Worm (Caenorhabditis elegans) whole organism, L1 larva: ENCODE measurements around the gene T25E4.2.

ENCODE experiments used
- C16A3.4 ChIP-seq: fragments of 150-350 bp; optimal IDR thresholded peaks from 2 replicates; lab custom pipeline; 2014; ENCODE audit warnings: missing biosample characterization, missing genetic modification characterization
- F16B12.6 ChIP-seq: fragments of 150-350 bp; optimal IDR thresholded peaks from 2 replicates; lab custom pipeline; 2014; ENCODE audit warnings: missing biosample characterization, missing genetic modification characterization
- Y116A8C.19 ChIP-seq: sonication (generic microtip); optimal IDR thresholded peaks from 2 replicates; lab custom pipeline; 2016; ENCODE audit warnings: missing compliant biosample characterization, missing genetic modification characterization, borderline replicate concordance
- aly-2 ChIP-seq: fragments of 150-350 bp; optimal IDR thresholded peaks from 2 replicates; lab custom pipeline; 2014; ENCODE audit warnings: missing biosample characterization, missing genetic modification characterization
- blmp-1 ChIP-seq: fragments of 150-350 bp; optimal IDR thresholded peaks from 2 replicates; lab custom pipeline; 2014; ENCODE audit warnings: missing biosample characterization, missing genetic modification characterization
- ceh-82 ChIP-seq, 3 experiments: fragments of 150-350 bp in 1 of 3; sonication (generic microtip) in 2 of 3; optimal IDR thresholded peaks; 2 replicates each; lab custom pipeline; 2014 to 2017; ENCODE audit warnings: missing biosample characterization in 3 of 3, missing genetic modification characterization in 3 of 3
- ceh-90 ChIP-seq: sonication (generic microtip); optimal IDR thresholded peaks from 2 replicates; lab custom pipeline; 2016; ENCODE audit warnings: missing genetic modification characterization, missing compliant biosample characterization
- ces-1 ChIP-seq: fragments of 150-350 bp; optimal IDR thresholded peaks from 2 replicates; lab custom pipeline; 2014; ENCODE audit warnings: missing biosample characterization, missing genetic modification reagents, missing genetic modification characterization
- dpl-1 ChIP-seq, 3 experiments: fragments of 150-350 bp in 2 of 3; sonication (generic microtip) in 1 of 3; optimal IDR thresholded peaks; 2 replicates each; lab custom pipeline; 2014 to 2017; ENCODE audit warnings: missing biosample characterization in 3 of 3, missing genetic modification characterization in 3 of 3, missing genetic modification reagents in 3 of 3
- dsc-1 ChIP-seq: sonication (generic microtip); optimal IDR thresholded peaks from 2 replicates; lab custom pipeline; 2016; ENCODE audit warnings: mild to moderate bottlenecking, missing genetic modification characterization, missing compliant biosample characterization
- efl-1 ChIP-seq, 4 experiments: fragments of 150-350 bp; optimal IDR thresholded peaks in 3 of 4; peaks in 1 of 4; 1 replicate in 1 of 4; 2 replicates in 3 of 4; lab custom pipeline; 2014; ENCODE audit warnings: missing biosample characterization in 2 of 4, missing genetic modification characterization in 2 of 4, missing genetic modification reagents in 2 of 4
- efl-3 ChIP-seq: fragments of 200-800 bp; sonication (Bioruptor generic); optimal IDR thresholded peaks from 2 replicates; lab custom pipeline; 2018; ENCODE audit warnings: mild to moderate bottlenecking, missing genetic modification characterization, missing compliant biosample characterization
- elt-2 ChIP-seq: sonication (generic microtip); optimal IDR thresholded peaks from 2 replicates; lab custom pipeline; 2016; ENCODE audit warnings: missing genetic modification characterization, mild to moderate bottlenecking, inconsistent platforms, missing compliant biosample characterization, missing genetic modification reagents
- elt-3 ChIP-seq, 6 experiments: fragments of 150-350 bp in 1 of 6; sonication (generic microtip); optimal IDR thresholded peaks; 2 replicates each; lab custom pipeline; 2017 to 2018; ENCODE audit warnings: missing biosample characterization in 6 of 6, missing genetic modification characterization in 6 of 6, inconsistent platforms in 1 of 6
- fkh-8 ChIP-seq: sonication (generic microtip); optimal IDR thresholded peaks from 2 replicates; lab custom pipeline; 2016; ENCODE audit warnings: mild to moderate bottlenecking, missing genetic modification characterization, missing compliant biosample characterization
- fos-1 ChIP-seq: fragments of 150-350 bp; optimal IDR thresholded peaks from 2 replicates; lab custom pipeline; 2014; ENCODE audit warnings: missing biosample characterization, missing genetic modification characterization
- hlh-17 ChIP-seq: fragments of 200-800 bp; sonication (Bioruptor generic); optimal IDR thresholded peaks from 2 replicates; lab custom pipeline; 2018; ENCODE audit warnings: missing genetic modification characterization, mild to moderate bottlenecking, missing compliant biosample characterization, moderate library complexity, borderline replicate concordance
- hpl-2 ChIP-seq: fragments of 150-350 bp; optimal IDR thresholded peaks from 2 replicates; lab custom pipeline; 2014; ENCODE audit warnings: missing biosample characterization, missing genetic modification reagents, missing genetic modification characterization
- irx-1 ChIP-seq: sonication (generic microtip); optimal IDR thresholded peaks from 2 replicates; lab custom pipeline; 2016; ENCODE audit warnings: missing genetic modification characterization, missing compliant biosample characterization
- isw-1 ChIP-seq: fragments of 200-800 bp; sonication (Bioruptor generic); IDR thresholded peaks from 2 replicates; pipeline ENCODE4 v1.3.6; 2022; ENCODE audit warnings: missing genetic modification characterization, missing compliant biosample characterization
- lin-14 ChIP-seq: fragments of 200-800 bp; sonication (Bioruptor generic); optimal IDR thresholded peaks from 2 replicates; lab custom pipeline; 2018; ENCODE audit warnings: mild to moderate bottlenecking, missing genetic modification characterization, moderate library complexity, missing compliant biosample characterization
- lin-15B ChIP-seq: fragments of 150-350 bp; sonication (generic microtip); optimal IDR thresholded peaks from 3 replicates; lab custom pipeline; 2014; ENCODE audit warnings: missing biosample characterization, missing genetic modification characterization
- lin-35 ChIP-seq, 2 experiments: fragments of 150-350 bp; optimal IDR thresholded peaks; 2 replicates each; lab custom pipeline; 2014; ENCODE audit warnings: missing biosample characterization in 2 of 2, missing genetic modification characterization in 2 of 2, missing genetic modification reagents in 2 of 2
- lin-39 ChIP-seq: fragments of 150-350 bp; optimal IDR thresholded peaks from 2 replicates; lab custom pipeline; 2014; ENCODE audit warnings: missing biosample characterization, missing genetic modification reagents, missing genetic modification characterization
- lir-3 ChIP-seq: sonication (generic microtip); optimal IDR thresholded peaks from 2 replicates; lab custom pipeline; 2016; ENCODE audit warnings: mild to moderate bottlenecking, missing genetic modification characterization, moderate library complexity, missing compliant biosample characterization; ENCODE audit not compliant: poor library complexity
- lsy-2 ChIP-seq, 2 experiments: fragments of 150-350 bp; optimal IDR thresholded peaks; 2 replicates each; lab custom pipeline; 2014; ENCODE audit warnings: missing biosample characterization in 2 of 2, missing genetic modification characterization in 2 of 2
- mab-9 ChIP-seq: fragments of 200-800 bp; sonication (Bioruptor generic); IDR thresholded peaks from 2 replicates; pipeline ENCODE4 v1.3.6; 2022; ENCODE audit warnings: missing genetic modification reagents, missing genetic modification characterization, missing compliant biosample characterization
- mdl-1 ChIP-seq, 2 experiments: fragments of 150-350 bp; optimal IDR thresholded peaks; 2 replicates each; lab custom pipeline; 2014 to 2017; ENCODE audit warnings: missing biosample characterization in 2 of 2, missing genetic modification characterization in 2 of 2, inconsistent platforms in 1 of 2
- mep-1 ChIP-seq: fragments of 150-350 bp; optimal IDR thresholded peaks from 2 replicates; lab custom pipeline; 2014; ENCODE audit warnings: missing biosample characterization, missing genetic modification characterization
- nhr-20 ChIP-seq: sonication (generic microtip); optimal IDR thresholded peaks from 2 replicates; lab custom pipeline; 2016; ENCODE audit warnings: mild to moderate bottlenecking, missing genetic modification characterization, missing compliant biosample characterization
- nhr-237 ChIP-seq: fragments of 150-350 bp; optimal IDR thresholded peaks from 2 replicates; lab custom pipeline; 2014; ENCODE audit warnings: missing biosample characterization, missing genetic modification characterization
- nhr-47 ChIP-seq: sonication (generic microtip); optimal IDR thresholded peaks from 2 replicates; lab custom pipeline; 2016; ENCODE audit warnings: mild to moderate bottlenecking, missing genetic modification characterization, moderate library complexity, missing compliant biosample characterization
- nhr-71 ChIP-seq: sonication (generic microtip); optimal IDR thresholded peaks from 2 replicates; lab custom pipeline; 2016; ENCODE audit warnings: mild to moderate bottlenecking, missing genetic modification characterization, moderate library complexity, missing compliant biosample characterization
- nhr-76 ChIP-seq: sonication (generic microtip); optimal IDR thresholded peaks from 2 replicates; lab custom pipeline; 2017; ENCODE audit warnings: missing biosample characterization, missing genetic modification characterization
- nhr-77 ChIP-seq: fragments of 150-350 bp; optimal IDR thresholded peaks from 2 replicates; lab custom pipeline; 2014; ENCODE audit warnings: missing biosample characterization, missing genetic modification characterization
- nhr-85 ChIP-seq: sonication (generic microtip); peaks from one replicate; lab custom pipeline; 2016; ENCODE audit warnings: missing genetic modification characterization, inconsistent platforms, missing compliant biosample characterization
- nhr-90 ChIP-seq: sonication (generic microtip); optimal IDR thresholded peaks from 2 replicates; lab custom pipeline; 2016; ENCODE audit warnings: mild to moderate bottlenecking, missing genetic modification characterization, missing compliant biosample characterization; ENCODE audit not compliant: poor library complexity
- pqm-1 ChIP-seq: sonication (generic microtip); optimal IDR thresholded peaks from 3 replicates; lab custom pipeline; 2017; ENCODE audit warnings: missing biosample characterization, missing genetic modification characterization
- rnt-1 ChIP-seq: sonication (generic microtip); optimal IDR thresholded peaks from 2 replicates; lab custom pipeline; 2016; ENCODE audit warnings: mild to moderate bottlenecking, missing genetic modification characterization, moderate library complexity, missing compliant biosample characterization
- skn-1 ChIP-seq: fragments of 150-350 bp; optimal IDR thresholded peaks from 2 replicates; lab custom pipeline; 2014; ENCODE audit warnings: missing biosample characterization, missing genetic modification characterization
- snpc-4 ChIP-seq: fragments of 150-350 bp; optimal IDR thresholded peaks from 2 replicates; lab custom pipeline; 2014; ENCODE audit warnings: missing biosample characterization, missing genetic modification characterization
- snu-23 ChIP-seq: sonication (generic microtip); optimal IDR thresholded peaks from 2 replicates; lab custom pipeline; 2016; ENCODE audit warnings: missing genetic modification characterization, missing compliant biosample characterization
- tbx-2 ChIP-seq: sonication (generic microtip); optimal IDR thresholded peaks from 2 replicates; lab custom pipeline; 2016; ENCODE audit warnings: missing genetic modification characterization, missing compliant biosample characterization
- unc-130 ChIP-seq: fragments of 150-350 bp; optimal IDR thresholded peaks from 2 replicates; lab custom pipeline; 2017; ENCODE audit warnings: missing biosample characterization, missing genetic modification characterization, inconsistent platforms
- xbp-1 ChIP-seq: sonication (generic microtip); optimal IDR thresholded peaks from 2 replicates; lab custom pipeline; 2016; ENCODE audit warnings: missing genetic modification characterization, missing compliant biosample characterization
- zag-1 ChIP-seq: fragments of 150-350 bp; optimal IDR thresholded peaks from 2 replicates; lab custom pipeline; 2014; ENCODE audit warnings: missing biosample characterization, missing genetic modification characterization

The T25E4.2 gene

DNA sequence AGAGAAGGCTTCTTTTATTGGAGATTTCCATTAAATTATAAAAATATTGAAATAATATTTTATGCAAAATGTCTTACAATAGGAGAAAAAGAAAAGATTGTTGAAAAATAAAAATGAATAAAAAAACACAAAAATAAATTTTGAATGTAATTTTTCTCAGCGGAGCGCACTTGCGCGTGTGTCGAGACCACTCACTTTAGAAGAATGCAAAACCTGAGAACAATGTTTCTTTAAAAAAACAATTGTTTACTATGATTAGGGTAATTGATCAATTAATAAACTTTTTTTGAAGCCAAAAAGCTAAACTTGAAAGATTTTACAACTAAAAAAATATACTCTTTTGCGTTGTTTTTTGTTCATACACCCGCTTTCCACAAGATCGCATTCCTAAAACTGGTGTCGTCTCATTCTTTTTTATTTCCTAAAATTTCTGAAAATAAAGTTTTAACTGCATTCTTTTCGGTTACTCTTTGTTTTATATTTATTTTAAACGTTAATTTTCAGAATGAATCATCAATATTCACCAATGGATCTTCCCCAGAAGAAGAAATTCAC is 12.1 kb upstream of the T25E4.2 start, which contains the start of gene ttc-4:
Gene ttc-4 (plus strand): TSS at position 505 of the 555 bp plus-strand sequence.
- TF ChIP-seq dpl-1 (GFP tag; optimal IDR thresholded peaks at IDR 0.05; lab: Kevin White, UChicago): peak; percentile 11 to 67 (median 41)
- TF ChIP-seq mep-1 (tag; lab: Kevin White, UChicago): peak; percentile 36
- TF ChIP-seq irx-1: peak; percentile 17
- TF ChIP-seq mdl-1 (tag; optimal IDR thresholded peaks at IDR 0.05; lab: Kevin White, UChicago): no peak
- peak; percentile 8 for TF ChIP-seq elt-2 (tag; lab: Kevin White, UChicago)
- no peak for TF ChIP-seq nhr-237 (tag; lab: Kevin White, UChicago)
- no peak for TF ChIP-seq hlh-17
- TF ChIP-seq zag-1 (tag; lab: Kevin White, UChicago): no peak
- peak; percentile 19 for TF ChIP-seq rnt-1 (tag; lab: Kevin White, UChicago)
- TF ChIP-seq tbx-2 (tag; lab: Kevin White, UChicago): peak; percentile 23
- TF ChIP-seq nhr-85 (tag; lab: Kevin White, UChicago): peak; percentile 69
- peak in 1 of 6 experiments; percentile 21 for TF ChIP-seq elt-3 (tag; optimal IDR thresholded peaks at IDR 0.05; lab: Kevin White, UChicago)
- no peak for TF ChIP-seq aly-2 (tag; lab: Kevin White, UChicago)
- peak; percentile 41 to 73 for TF ChIP-seq lin-35 (GFP tag; optimal IDR thresholded peaks at IDR 0.05; lab: Kevin White, UChicago)
- TF ChIP-seq lin-15B (tag; lab: Kevin White, UChicago): peak; percentile 48
- TF ChIP-seq unc-130 (tag; lab: Kevin White, UChicago): peak; percentile 40
- TF ChIP-seq skn-1 (tag; lab: Kevin White, UChicago): peak; percentile 48
- TF ChIP-seq isw-1: peak; percentile 28; the same call in 1 of the 2 replicates
- TF ChIP-seq lsy-2 (tag; optimal IDR thresholded peaks at IDR 0.05; lab: Kevin White, UChicago): peak; percentile 5 to 82
- TF ChIP-seq C16A3.4 (tag; lab: Kevin White, UChicago): peak; percentile 76
- no peak for TF ChIP-seq lin-39 (tag; lab: Kevin White, UChicago)
- TF ChIP-seq nhr-47 (tag; lab: Kevin White, UChicago): peak; percentile 43
- TF ChIP-seq fos-1 (tag; lab: Kevin White, UChicago): no peak
- peak; percentile 43 for TF ChIP-seq nhr-20 (tag; lab: Kevin White, UChicago)
- peak; percentile 28 for TF ChIP-seq blmp-1 (tag; lab: Kevin White, UChicago)
- TF ChIP-seq snpc-4 (tag; lab: Kevin White, UChicago): peak; percentile 15
- TF ChIP-seq nhr-77 (tag; lab: Kevin White, UChicago): peak; percentile 34
- TF ChIP-seq ces-1 (GFP tag; lab: Kevin White, UChicago): no peak
- peak; percentile 33 for TF ChIP-seq xbp-1 (tag; lab: Kevin White, UChicago)
- no peak for TF ChIP-seq ceh-90 (tag; lab: Kevin White, UChicago)
- TF ChIP-seq pqm-1 (tag; lab: Kevin White, UChicago): no peak
- peak; percentile 63 for TF ChIP-seq lir-3 (tag; lab: Kevin White, UChicago)
- TF ChIP-seq ceh-82 (tag; optimal IDR thresholded peaks at IDR 0.05; lab: Kevin White, UChicago): peak in 2 of 3 experiments; percentile 1
- TF ChIP-seq nhr-76 (tag; lab: Kevin White, UChicago): no peak
- peak; percentile 45 for TF ChIP-seq fkh-8 (tag; lab: Kevin White, UChicago)
- no peak for TF ChIP-seq hpl-2 (GFP tag; lab: Kevin White, UChicago)
- TF ChIP-seq efl-1 (optimal IDR thresholded peaks at IDR 0.05; lab: Kevin White, UChicago): peak; percentile 50 to 59
- peak; percentile 1 to 58 for TF ChIP-seq efl-1 (GFP tag; optimal IDR thresholded peaks at IDR 0.05 in 1 of 2; lab: Kevin White, UChicago)
- no peak for TF ChIP-seq Y116A8C.19
- TF ChIP-seq snu-23 (GFP tag; lab: Kevin White, UChicago): peak; percentile 49
- peak; percentile 26 for TF ChIP-seq nhr-90 (tag; lab: Kevin White, UChicago)
- TF ChIP-seq dsc-1 (tag; lab: Kevin White, UChicago): no peak
- no peak for TF ChIP-seq efl-3 (GFP tag; lab: Kevin White, UChicago)
- peak; percentile 51 for TF ChIP-seq lin-14 (GFP tag; lab: Kevin White, UChicago)
- no peak for TF ChIP-seq mab-9 (GFP tag; lab: Robert Waterston, UW)
- TF ChIP-seq F16B12.6 (tag; lab: Kevin White, UChicago): peak; percentile 12
- TF ChIP-seq nhr-71 (tag; lab: Kevin White, UChicago): peak; percentile 61
